Worm (Caenorhabditis elegans): ENCODE data around the gene tag-307.

DNA sequence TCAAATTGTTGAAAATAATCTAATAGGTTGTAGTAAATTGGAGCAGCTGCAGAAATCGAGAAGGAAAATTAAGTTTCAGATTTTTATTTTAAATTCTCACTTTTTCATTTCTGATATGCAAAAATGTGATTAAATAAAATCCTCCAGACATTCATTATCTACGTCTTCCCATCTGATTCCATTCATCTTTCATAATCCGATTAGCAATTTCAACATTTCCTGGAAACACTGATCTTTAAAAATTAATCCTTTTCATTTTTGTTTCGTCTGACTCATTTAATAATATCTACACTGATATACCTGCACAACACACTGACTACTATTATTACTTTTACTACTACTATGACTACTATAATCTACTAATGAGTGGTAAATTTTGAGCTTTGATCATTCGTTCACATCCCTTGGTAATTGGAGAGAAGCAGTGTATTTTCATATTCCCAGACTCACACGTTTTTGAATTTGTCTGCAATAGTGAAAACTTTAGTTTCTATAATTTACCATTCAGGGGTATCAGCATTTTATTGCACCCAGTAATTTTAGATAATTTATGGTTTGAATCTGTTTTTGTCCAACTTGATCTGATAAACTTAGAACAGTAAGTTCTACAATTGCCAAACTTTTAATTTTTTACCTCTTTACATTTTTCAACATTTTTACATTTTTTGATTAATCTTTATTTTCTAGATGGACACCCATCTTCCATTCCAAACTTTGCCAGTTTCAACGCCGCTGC is 18.0 kb downstream of the tag-307 start, which contains the start of gene ceh-23:
- TF ChIP-seq nhr-90 (tag; optimal IDR thresholded peaks at IDR 0.05; ENCODE audit: poor library complexity) (no peak), hlh-17 (GFP tag; optimal IDR thresholded peaks at IDR 0.05; ENCODE audit: borderline replicate concordance) (no peak), snpc-4 (tag; optimal IDR thresholded peaks at IDR 0.05) (no peak), snu-23 (GFP tag; optimal IDR thresholded peaks at IDR 0.05) (no peak)
